Worm (Caenorhabditis elegans): ENCODE measurements around the gene R11G10.3.
A peak's percentile ranks its signal among the peaks of the same experiment; 100 is the strongest.

DNA sequence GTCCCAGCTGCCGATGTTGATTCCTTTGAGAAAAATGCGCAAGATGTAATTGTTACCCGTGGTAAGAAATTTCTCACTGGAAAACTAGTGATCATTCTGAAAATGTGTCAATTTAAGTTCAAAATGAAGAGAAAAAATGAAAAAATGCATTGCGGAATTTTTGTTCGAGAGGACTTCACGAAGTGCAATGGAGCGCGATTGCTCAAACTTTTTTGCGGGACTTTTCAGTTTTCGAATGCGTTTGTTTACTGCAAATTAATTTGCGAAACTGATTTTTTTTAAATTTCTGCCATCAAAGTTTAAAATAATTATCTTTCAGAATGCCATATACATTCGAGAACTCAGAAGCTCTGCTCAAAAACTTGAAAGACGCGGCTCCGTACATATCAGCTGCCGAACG, 45.2 kb downstream of the R11G10.3 start, which contains the start of the genes nuaf-1 and bir-2:
- TF ChIP-seq skn-1 (tag; optimal IDR thresholded peaks at IDR 0.05) (no peak), crh-2 (tag; optimal IDR thresholded peaks at IDR 0.05) (peak; percentile 67), unc-55 (GFP tag; optimal IDR thresholded peaks at IDR 0.05) (peak; percentile 78), egl-27 (tag; optimal IDR thresholded peaks at IDR 0.05) (no peak), aly-2 (tag; optimal IDR thresholded peaks at IDR 0.05) (no peak), nhr-25 (tag; optimal IDR thresholded peaks at IDR 0.05) (no peak), zag-1 (tag; optimal IDR thresholded peaks at IDR 0.05) (no peak), unc-39 (tag; optimal IDR thresholded peaks at IDR 0.05) (no peak), nhr-10 (tag; optimal IDR thresholded peaks at IDR 0.05) (no peak), ama-1 (optimal IDR thresholded peaks at IDR 0.05) (no peak)
